Worm (Caenorhabditis elegans): Measurements from ENCODE around the gene tcl-2.

DNA sequence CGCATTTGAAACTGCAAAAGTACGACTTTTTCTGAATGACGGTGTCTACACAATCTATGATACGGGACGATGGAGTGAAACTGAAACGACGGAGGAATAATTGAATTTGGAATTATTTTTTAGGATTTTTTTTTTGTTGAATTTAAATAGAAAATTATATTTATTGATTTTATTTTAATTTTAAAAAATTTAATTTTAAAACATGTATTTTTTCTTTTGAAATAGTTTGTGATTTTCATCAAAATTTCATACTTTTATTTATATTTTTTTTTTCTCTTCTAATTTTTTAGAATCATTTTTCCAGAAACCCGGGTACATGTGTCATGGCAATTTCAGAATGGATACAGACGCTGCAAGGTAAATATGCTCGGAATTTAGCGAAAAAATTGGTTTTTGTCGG is 29.0 kb downstream of the tcl-2 start, which contains the start of gene Y38C1AA.1:
- no peak for TF ChIP-seq blmp-1 (tag; optimal IDR thresholded peaks at IDR 0.05)
- TF ChIP-seq nhr-237 (tag; optimal IDR thresholded peaks at IDR 0.05) = no peak
- no peak for TF ChIP-seq unc-62 (GFP tag; optimal IDR thresholded peaks at IDR 0.05)

Measured in whole organism, mixed stage, embryonic.